Fruit fly (Drosophila melanogaster) whole organism, embryonic: ENCODE results near the gene CG13024.
A peak's percentile ranks its signal among the peaks of the same experiment; 100 is the strongest.

Experiments
- Abd-B ChIP-seq: fragments of 200-800 bp; sonication (Bioruptor generic); optimal IDR thresholded peaks from 2 replicates; lab custom pipeline; 2018; ENCODE audit warnings: missing biosample characterization, mild to moderate bottlenecking, missing genetic modification characterization, moderate library complexity
- Ada2b ChIP-seq: fragments of 200-800 bp; sonication (Bioruptor generic); IDR thresholded peaks from 2 replicates; pipeline ENCODE4 v1.3.6; 2022; ENCODE audit warnings: missing biosample characterization, missing genetic modification characterization
- B-H1 ChIP-seq: fragments of 200-800 bp; sonication (Bioruptor generic); IDR thresholded peaks from 3 replicates; pipeline ENCODE4 v1.3.6; 2022; ENCODE audit warnings: missing biosample characterization, missing genetic modification characterization
- Bdp1 ChIP-seq: fragments of 200-800 bp; sonication (Bioruptor generic); optimal IDR thresholded peaks from 3 replicates; lab custom pipeline; 2016; ENCODE audit warnings: missing biosample characterization, missing genetic modification characterization
- BtbVII ChIP-seq: fragments of 200-800 bp; sonication (Bioruptor generic); optimal IDR thresholded peaks from 3 replicates; lab custom pipeline; 2017; ENCODE audit warnings: missing biosample characterization, mild to moderate bottlenecking, missing genetic modification characterization
- CG12942 ChIP-seq: fragments of 200-800 bp; sonication (Bioruptor generic); optimal IDR thresholded peaks from 3 replicates; lab custom pipeline; 2016; ENCODE audit warnings: missing biosample characterization, missing genetic modification characterization
- CG13624 ChIP-seq: fragments of 200-800 bp; sonication (Bioruptor generic); optimal IDR thresholded peaks from 2 replicates; lab custom pipeline; 2016; ENCODE audit warnings: missing biosample characterization, missing genetic modification characterization
- CG13894 ChIP-seq: fragments of 200-800 bp; sonication (Bioruptor generic); optimal IDR thresholded peaks from 3 replicates; lab custom pipeline; 2018; ENCODE audit warnings: missing biosample characterization, mild to moderate bottlenecking, missing genetic modification characterization, moderate library complexity
- CG14710 ChIP-seq: fragments of 200-800 bp; sonication (Bioruptor generic); optimal IDR thresholded peaks from 3 replicates; lab custom pipeline; 2019; ENCODE audit warnings: missing biosample characterization, mild to moderate bottlenecking, missing genetic modification characterization, moderate library complexity
- CG1529 ChIP-seq: fragments of 200-800 bp; sonication (Bioruptor generic); optimal IDR thresholded peaks from 3 replicates; lab custom pipeline; 2018; ENCODE audit warnings: missing biosample characterization, missing genetic modification characterization
- CG17186 ChIP-seq: fragments of 200-800 bp; sonication (Bioruptor generic); optimal IDR thresholded peaks from 3 replicates; lab custom pipeline; 2017; ENCODE audit warnings: missing biosample characterization, missing genetic modification reagents, missing genetic modification characterization
- CG18262 ChIP-seq: fragments of 200-800 bp; optimal IDR thresholded peaks from 3 replicates; lab custom pipeline; 2019; ENCODE audit warnings: missing biosample characterization, mild to moderate bottlenecking, missing genetic modification characterization, moderate library complexity
- CG1832 ChIP-seq: fragments of 200-800 bp; sonication (Bioruptor generic); optimal IDR thresholded peaks from 2 replicates; lab custom pipeline; 2017; ENCODE audit warnings: missing biosample characterization, mild to moderate bottlenecking, missing genetic modification characterization, inconsistent platforms
- CG2712 ChIP-seq: fragments of 200-800 bp; optimal IDR thresholded peaks from 3 replicates; lab custom pipeline; 2019; ENCODE audit warnings: missing biosample characterization, mild to moderate bottlenecking, missing genetic modification characterization, moderate library complexity
- CG30020 ChIP-seq: fragments of 200-800 bp; optimal IDR thresholded peaks from 2 replicates; lab custom pipeline; 2019; ENCODE audit warnings: missing biosample characterization, mild to moderate bottlenecking, missing genetic modification characterization, moderate library complexity
- CG3995 ChIP-seq: fragments of 200-800 bp; sonication (Bioruptor generic); optimal IDR thresholded peaks from 3 replicates; lab custom pipeline; 2016; ENCODE audit warnings: missing biosample characterization, missing genetic modification characterization
- CG5953 ChIP-seq: fragments of 200-800 bp; sonication (Bioruptor generic); IDR thresholded peaks from 2 replicates; pipeline ENCODE4 v1.3.6; 2022; ENCODE audit warnings: missing biosample characterization, missing genetic modification characterization
- CG6854 ChIP-seq: fragments of 200-800 bp; sonication (Bioruptor generic); optimal IDR thresholded peaks from 3 replicates; lab custom pipeline; 2017; ENCODE audit warnings: missing biosample characterization, mild to moderate bottlenecking, missing genetic modification characterization
- CG7987 ChIP-seq: fragments of 200-800 bp; sonication (Bioruptor generic); optimal IDR thresholded peaks from 2 replicates; lab custom pipeline; 2018; ENCODE audit warnings: missing biosample characterization, mild to moderate bottlenecking, missing genetic modification characterization, moderate library complexity
- CG8944 ChIP-seq: fragments of 200-800 bp; sonication (Bioruptor generic); optimal IDR thresholded peaks from 3 replicates; lab custom pipeline; 2016; ENCODE audit warnings: missing biosample characterization, missing genetic modification characterization
- Doc3 ChIP-seq: fragments of 200-800 bp; sonication (Bioruptor generic); IDR thresholded peaks from 3 replicates; pipeline ENCODE4 v1.3.6; 2022; ENCODE audit warnings: missing biosample characterization, missing genetic modification characterization; ENCODE audit not compliant: partially characterized antibody
- Elba2 ChIP-seq: fragments of 200-800 bp; sonication (Bioruptor generic); optimal IDR thresholded peaks from 3 replicates; lab custom pipeline; 2016; ENCODE audit warnings: missing biosample characterization, missing genetic modification characterization
- HLH4C ChIP-seq: fragments of 200-800 bp; sonication (Bioruptor generic); IDR thresholded peaks from 3 replicates; pipeline ENCODE4 v1.3.6; 2022; ENCODE audit warnings: missing biosample characterization, missing genetic modification characterization; ENCODE audit not compliant: partially characterized antibody
- Hey ChIP-seq: fragments of 200-800 bp; sonication (Bioruptor generic); optimal IDR thresholded peaks from 3 replicates; lab custom pipeline; 2018; ENCODE audit warnings: missing biosample characterization, mild to moderate bottlenecking, missing genetic modification characterization
- HmgZ ChIP-seq: fragments of 200-800 bp; sonication (Bioruptor generic); optimal IDR thresholded peaks from 2 replicates; lab custom pipeline; 2018; ENCODE audit warnings: missing biosample characterization, mild to moderate bottlenecking, missing genetic modification characterization
- Hsf ChIP-seq: fragments of 200-800 bp; sonication (Bioruptor generic); optimal IDR thresholded peaks from 3 replicates; lab custom pipeline; 2016; ENCODE audit warnings: missing biosample characterization, missing genetic modification characterization
- NC2β ChIP-seq: fragments of 200-800 bp; sonication (Bioruptor generic); optimal IDR thresholded peaks from 2 replicates; lab custom pipeline; 2016; ENCODE audit warnings: missing biosample characterization, missing genetic modification characterization
- Nf-YB ChIP-seq: fragments of 200-800 bp; sonication (Bioruptor generic); optimal IDR thresholded peaks from 3 replicates; lab custom pipeline; 2019; ENCODE audit warnings: missing biosample characterization, mild to moderate bottlenecking, missing genetic modification characterization, moderate library complexity
- Optix ChIP-seq: fragments of 200-800 bp; sonication (Bioruptor generic); IDR thresholded peaks from 3 replicates; pipeline ENCODE4 v1.3.6; 2022; ENCODE audit warnings: missing biosample characterization, missing genetic modification characterization
- Pdp1 ChIP-seq, 2 experiments: fragments of 200-800 bp; sonication (Bioruptor generic); optimal IDR thresholded peaks; 3 replicates each; lab custom pipeline; 2016; ENCODE audit warnings: missing biosample characterization in 2 of 2, missing genetic modification characterization in 2 of 2, mild to moderate bottlenecking in 1 of 2, moderate library complexity in 1 of 2
- Ravus ChIP-seq: fragments of 200-800 bp; sonication (Bioruptor generic); IDR thresholded peaks from 2 replicates; pipeline ENCODE4 v1.3.6; 2022; ENCODE audit warnings: missing biosample characterization, missing genetic modification characterization
- al ChIP-seq: fragments of 200-800 bp; sonication (Bioruptor generic); IDR thresholded peaks from 2 replicates; pipeline ENCODE4 v1.3.6; 2022; ENCODE audit warnings: missing biosample characterization, missing genetic modification characterization
- br ChIP-seq: fragments of >200 bp; optimal IDR thresholded peaks from 2 replicates; lab custom pipeline; 2017
- cas ChIP-seq: fragments of 200-800 bp; sonication (Bioruptor generic); IDR thresholded peaks from 2 replicates; pipeline ENCODE4 v1.3.6; 2022; ENCODE audit warnings: missing biosample characterization, missing genetic modification characterization
- cato ChIP-seq: fragments of 200-800 bp; sonication (Bioruptor generic); optimal IDR thresholded peaks from 2 replicates; lab custom pipeline; 2016; ENCODE audit warnings: missing biosample characterization, missing genetic modification characterization, borderline replicate concordance
- cg ChIP-seq: fragments of 200-800 bp; sonication (Bioruptor generic); optimal IDR thresholded peaks from 3 replicates; lab custom pipeline; 2019; ENCODE audit warnings: missing biosample characterization, mild to moderate bottlenecking, missing genetic modification characterization, moderate library complexity
- en ChIP-seq: fragments of 200-800 bp; sonication (Bioruptor generic); optimal IDR thresholded peaks from 2 replicates; lab custom pipeline; 2016; ENCODE audit warnings: missing biosample characterization, missing genetic modification characterization
- ftz-f1 ChIP-seq: fragments of 200-800 bp; sonication (Bioruptor generic); optimal IDR thresholded peaks from 2 replicates; lab custom pipeline; 2016; ENCODE audit warnings: missing biosample characterization, missing genetic modification characterization
- gce ChIP-seq: fragments of 200-800 bp; sonication (Bioruptor generic); IDR thresholded peaks from 3 replicates; pipeline ENCODE4 v1.3.6; 2022; ENCODE audit warnings: missing biosample characterization, missing genetic modification characterization
- gcm2 ChIP-seq: fragments of 200-800 bp; sonication (Bioruptor generic); optimal IDR thresholded peaks from 2 replicates; lab custom pipeline; 2016; ENCODE audit warnings: missing biosample characterization, missing genetic modification characterization
- grn ChIP-seq: fragments of 200-800 bp; sonication (Bioruptor generic); optimal IDR thresholded peaks from 3 replicates; lab custom pipeline; 2017; ENCODE audit warnings: missing biosample characterization, missing genetic modification characterization
- jumu ChIP-seq: fragments of 200-800 bp; sonication (Bioruptor generic); optimal IDR thresholded peaks from 3 replicates; lab custom pipeline; 2016; ENCODE audit warnings: missing biosample characterization, missing genetic modification characterization
- maf-S ChIP-seq: fragments of 200-800 bp; sonication (Bioruptor generic); optimal IDR thresholded peaks from 2 replicates; lab custom pipeline; 2016; ENCODE audit warnings: missing biosample characterization, missing genetic modification characterization
- nmo ChIP-seq: fragments of 200-800 bp; sonication (Bioruptor generic); optimal IDR thresholded peaks from 2 replicates; lab custom pipeline; 2018; ENCODE audit warnings: missing biosample characterization, mild to moderate bottlenecking, missing genetic modification characterization, moderate library complexity
- onecut ChIP-seq: fragments of 200-800 bp; sonication (Bioruptor generic); IDR thresholded peaks from 2 replicates; pipeline ENCODE4 v1.3.6; 2022; ENCODE audit warnings: missing biosample characterization, missing genetic modification characterization
- pzg ChIP-seq: fragments of 200-800 bp; sonication (Bioruptor generic); optimal IDR thresholded peaks from 3 replicates; lab custom pipeline; 2018; ENCODE audit warnings: missing biosample characterization, mild to moderate bottlenecking, missing genetic modification characterization, moderate library complexity
- salm ChIP-seq: fragments of 200-800 bp; sonication (Bioruptor generic); optimal IDR thresholded peaks from 2 replicates; lab custom pipeline; 2018; ENCODE audit warnings: missing biosample characterization, mild to moderate bottlenecking, missing genetic modification characterization
- sim ChIP-seq: fragments of 200-800 bp; sonication (Bioruptor generic); IDR thresholded peaks from 2 replicates; pipeline ENCODE4 v1.3.6; 2022; ENCODE audit warnings: missing biosample characterization, missing genetic modification characterization
- tup ChIP-seq: fragments of 200-800 bp; sonication (Bioruptor generic); optimal IDR thresholded peaks from 2 replicates; lab custom pipeline; 2016; ENCODE audit warnings: missing biosample characterization, mild to moderate bottlenecking, missing genetic modification characterization, moderate library complexity
- zfh2 ChIP-seq: fragments of 200-800 bp; sonication (Bioruptor generic); optimal IDR thresholded peaks from 2 replicates; lab custom pipeline; 2016; ENCODE audit warnings: missing biosample characterization, missing genetic modification characterization

CG13024 gene

DNA sequence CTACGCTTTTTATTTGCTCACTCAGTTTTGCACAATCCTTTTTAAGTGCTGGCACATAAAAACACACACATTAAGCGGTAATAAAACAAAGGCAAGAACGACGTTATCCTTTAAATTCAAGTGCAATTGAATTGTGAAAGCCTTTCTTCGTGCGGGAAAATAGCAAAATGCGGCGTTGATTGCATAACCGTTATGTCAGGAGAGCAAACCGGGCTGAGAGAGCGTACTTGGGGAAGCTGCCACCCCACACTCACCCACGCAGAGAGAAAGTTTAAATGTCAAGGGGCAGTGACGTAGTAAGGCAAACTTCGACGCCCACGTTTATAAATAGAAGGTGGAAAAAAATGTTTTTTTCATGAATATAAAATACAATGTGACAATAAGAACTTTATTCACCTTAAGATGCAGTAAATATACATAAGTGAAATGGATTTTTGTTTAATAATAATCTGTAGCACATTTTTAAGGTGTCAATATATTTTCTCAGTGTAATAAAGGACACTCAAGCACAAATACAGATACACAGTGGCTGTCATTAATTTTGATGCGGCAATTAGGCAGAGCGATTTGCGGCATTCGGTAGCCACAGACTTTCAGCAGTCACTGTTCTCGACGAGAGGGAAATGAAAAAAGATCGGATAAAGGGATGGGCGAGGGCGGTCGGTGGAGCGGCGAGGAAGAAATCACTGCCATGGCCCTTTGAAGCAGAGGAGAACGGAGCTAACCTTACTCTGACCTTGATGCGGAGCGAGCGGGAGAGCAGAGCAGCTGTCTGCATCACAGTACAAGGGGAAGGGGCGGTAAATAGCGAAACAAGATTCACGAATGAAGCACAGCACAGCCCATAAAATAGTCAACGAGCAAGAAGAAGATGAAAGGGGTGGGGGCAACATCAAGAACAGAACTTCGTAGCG lies 22.8 kb downstream of the CG13024 start (continued):
- TF ChIP-seq Doc3 (no peak), Ravus (no peak), al (GFP tag; lab: Robert Waterston, UW) (no peak), CG5953 (no peak), onecut (GFP tag; lab: Robert Waterston, UW) (no peak), Abd-B (GFP tag; lab: Kevin White, UChicago) (no peak), gcm2 (GFP tag; lab: Kevin White, UChicago) (no peak), cato (GFP tag; lab: Kevin White, UChicago) (no peak), CG8944 (GFP tag; lab: Kevin White, UChicago) (peak; percentile 9), grn (no peak), ftz-f1 (GFP tag; lab: Kevin White, UChicago) (peak; percentile 90), HmgZ (peak; percentile 26), pzg (GFP tag; lab: Kevin White, UChicago) (no peak), Hsf (GFP tag; lab: Kevin White, UChicago) (peak; percentile 58), jumu (peak; percentile 25), CG13624 (GFP tag; lab: Kevin White, UChicago) (peak; percentile 61), CG6854 (GFP tag; lab: Kevin White, UChicago) (peak; percentile 39), salm (no peak), nmo (GFP tag; lab: Kevin White, UChicago) (peak; percentile 38), Optix (no peak), CG1529 (GFP tag; lab: Kevin White, UChicago) (no peak), NC2β (GFP tag; lab: Kevin White, UChicago) (no peak), en (no peak), CG1832 (GFP tag; lab: Kevin White, UChicago) (no peak), CG12942 (GFP tag; lab: Kevin White, UChicago) (no peak), zfh2 (GFP tag; lab: Kevin White, UChicago) (peak; percentile 17), CG14710 (peak; percentile 27), B-H1 (GFP tag; lab: Robert Waterston, UW) (no peak), Bdp1 (GFP tag; lab: Kevin White, UChicago) (no peak), Ada2b (GFP tag; lab: Robert Waterston, UW) (no peak), tup (GFP tag; lab: Kevin White, UChicago) (no peak), sim (GFP tag; lab: Robert Waterston, UW) (no peak), gce (GFP tag; lab: Robert Waterston, UW) (no peak), CG17186 (GFP tag; lab: Kevin White, UChicago) (no peak), Pdp1 (GFP tag; optimal IDR thresholded peaks at IDR 0.05; lab: Kevin White, UChicago) (peak; percentile 41 to 94), Hey (tag; lab: Kevin White, UChicago) (no peak), CG13894 (peak; percentile 67), CG3995 (GFP tag; lab: Kevin White, UChicago) (no peak), CG7987 (GFP tag; lab: Kevin White, UChicago) (no peak), Elba2 (GFP tag; lab: Kevin White, UChicago) (no peak), CG30020 (tag; lab: Kevin White, UChicago) (no peak), CG2712 (peak; percentile 67), cg (GFP tag; lab: Kevin White, UChicago) (peak; percentile 16), cas (GFP tag; lab: Robert Waterston, UW) (no peak), maf-S (GFP tag; lab: Kevin White, UChicago) (no peak), Nf-YB (GFP tag; lab: Kevin White, UChicago) (no peak), br (lab: Kevin White, UChicago) (no peak), BtbVII (peak; percentile 54), HLH4C (GFP tag; lab: Robert Waterston, UW) (no peak), CG18262 (tag; lab: Kevin White, UChicago) (peak; percentile 55)
